Fruit fly (Drosophila melanogaster): ENCODE measurements around the gene ppk27.

dm6 chr3L:3801343-3801742, 46.3 kb upstream of the ppk27 start:
- TF ChIP-seq Atf3 (GFP tag; optimal IDR thresholded peaks at IDR 0.05) (no peak), ftz-f1 (GFP tag; optimal IDR thresholded peaks at IDR 0.05) (no peak), hth (optimal IDR thresholded peaks at IDR 0.05) (no peak), toy (GFP tag; IDR thresholded peaks at IDR 0.05) (no peak), CG8359 (GFP tag; optimal IDR thresholded peaks at IDR 0.05; ENCODE audit: borderline replicate concordance) (no peak), chm (GFP tag; IDR thresholded peaks at IDR 0.05) (no peak), klu (GFP tag; IDR thresholded peaks at IDR 0.05) (no peak), Xrp1 (GFP tag; IDR thresholded peaks at IDR 0.05) (no peak), tgo (GFP tag; IDR thresholded peaks at IDR 0.05) (no peak), Pdp1 (GFP tag; optimal IDR thresholded peaks at IDR 0.05) (no peak), unpg (GFP tag; optimal IDR thresholded peaks at IDR 0.05) (peak; percentile 26)
